Worm (Caenorhabditis elegans) whole organism, mixed stage, embryonic: ENCODE measurements around the gene F39F10.3.
A peak's percentile ranks its signal among the peaks of the same experiment; 100 is the strongest.
"Not testable (repeated sequence)": the region's sequence is repeated elsewhere in the genome, so short reads cannot be mapped to it uniquely, and the experiment has no call there.

Experiments used
- bed-3 ChIP-seq: fragments of 200-800 bp; sonication (Bioruptor generic); optimal IDR thresholded peaks from 3 replicates; lab custom pipeline; 2018; ENCODE audit warnings: mild to moderate bottlenecking, missing genetic modification characterization, moderate library complexity, missing compliant biosample characterization
- blmp-1 ChIP-seq: fragments of 150-350 bp; optimal IDR thresholded peaks from 2 replicates; lab custom pipeline; 2014; ENCODE audit warnings: missing biosample characterization, missing genetic modification characterization
- ceh-39 ChIP-seq: fragments of 150-350 bp; optimal IDR thresholded peaks from 2 replicates; lab custom pipeline; 2014; ENCODE audit warnings: missing biosample characterization, missing genetic modification characterization
- ceh-43 ChIP-seq: fragments of 200-800 bp; sonication (Bioruptor generic); optimal IDR thresholded peaks from 2 replicates; lab custom pipeline; 2018; ENCODE audit warnings: mild to moderate bottlenecking, missing genetic modification characterization, moderate library complexity, missing compliant biosample characterization
- ceh-83 ChIP-seq: fragments of 200-800 bp; sonication (Bioruptor generic); optimal IDR thresholded peaks from 2 replicates; lab custom pipeline; 2018; ENCODE audit warnings: mild to moderate bottlenecking, missing genetic modification characterization, missing compliant biosample characterization
- ces-1 ChIP-seq: fragments of 150-350 bp; optimal IDR thresholded peaks from 2 replicates; lab custom pipeline; 2014; ENCODE audit warnings: missing biosample characterization, missing genetic modification reagents, missing genetic modification characterization
- cnd-1 ChIP-seq: fragments of 200-800 bp; sonication (Bioruptor generic); optimal IDR thresholded peaks from 2 replicates; lab custom pipeline; 2018; ENCODE audit warnings: mild to moderate bottlenecking, missing genetic modification characterization, missing compliant biosample characterization
- elt-1 ChIP-seq: sonication (generic microtip); optimal IDR thresholded peaks from 2 replicates; lab custom pipeline; 2017; ENCODE audit warnings: missing genetic modification characterization, mild to moderate bottlenecking, missing compliant biosample characterization, antibody characterized with exemption, moderate library complexity, borderline replicate concordance; ENCODE audit not compliant: insufficient read depth
- elt-3 ChIP-seq: fragments of 150-350 bp; optimal IDR thresholded peaks from 2 replicates; lab custom pipeline; 2014; ENCODE audit warnings: missing biosample characterization, missing genetic modification characterization
- flh-1 ChIP-seq: fragments of 200-800 bp; sonication (Bioruptor generic); optimal IDR thresholded peaks from 2 replicates; lab custom pipeline; 2018; ENCODE audit warnings: mild to moderate bottlenecking, missing genetic modification characterization, moderate library complexity, missing compliant biosample characterization
- ham-2 ChIP-seq: fragments of 200-800 bp; sonication (Bioruptor generic); optimal IDR thresholded peaks from 2 replicates; lab custom pipeline; 2018; ENCODE audit warnings: mild to moderate bottlenecking, missing genetic modification characterization, missing compliant biosample characterization
- hlh-1 ChIP-seq: fragments of 150-350 bp; optimal IDR thresholded peaks from 2 replicates; lab custom pipeline; 2014; ENCODE audit warnings: missing biosample characterization, missing genetic modification reagents, missing genetic modification characterization
- lin-13 ChIP-seq: fragments of 150-350 bp; optimal IDR thresholded peaks from 2 replicates; lab custom pipeline; 2014; ENCODE audit warnings: missing biosample characterization, missing genetic modification characterization
- lin-32 ChIP-seq: fragments of 200-800 bp; sonication (Bioruptor generic); optimal IDR thresholded peaks from 2 replicates; lab custom pipeline; 2018; ENCODE audit warnings: mild to moderate bottlenecking, missing genetic modification characterization, missing compliant biosample characterization
- lsy-2 ChIP-seq: fragments of 150-350 bp; optimal IDR thresholded peaks from 2 replicates; lab custom pipeline; 2014; ENCODE audit warnings: missing biosample characterization, missing genetic modification characterization
- mab-5 ChIP-seq: fragments of 150-350 bp; optimal IDR thresholded peaks from 2 replicates; lab custom pipeline; 2014; ENCODE audit warnings: missing biosample characterization, missing genetic modification characterization
- mep-1 ChIP-seq: fragments of 150-350 bp; optimal IDR thresholded peaks from 2 replicates; lab custom pipeline; 2017; ENCODE audit warnings: missing biosample characterization, missing genetic modification reagents, missing genetic modification characterization, inconsistent platforms
- mls-2 ChIP-seq: sonication (generic microtip); optimal IDR thresholded peaks from 2 replicates; lab custom pipeline; 2016; ENCODE audit warnings: mild to moderate bottlenecking, missing genetic modification characterization, moderate library complexity, missing compliant biosample characterization
- nhr-12 ChIP-seq: fragments of 150-350 bp; optimal IDR thresholded peaks from 2 replicates; lab custom pipeline; 2014; ENCODE audit warnings: missing biosample characterization, missing genetic modification characterization
- nhr-237 ChIP-seq: fragments of 150-350 bp; optimal IDR thresholded peaks from 2 replicates; lab custom pipeline; 2014; ENCODE audit warnings: missing biosample characterization, missing genetic modification characterization
- nhr-76 ChIP-seq: sonication (generic microtip); optimal IDR thresholded peaks from 2 replicates; lab custom pipeline; 2017; ENCODE audit warnings: missing biosample characterization, missing genetic modification characterization
- pha-4 ChIP-seq: fragments of 150-350 bp; optimal IDR thresholded peaks from 2 replicates; lab custom pipeline; 2018; ENCODE audit warnings: missing biosample characterization, missing genetic modification reagents, missing genetic modification characterization
- snpc-4 ChIP-seq: fragments of 150-350 bp; optimal IDR thresholded peaks from 2 replicates; lab custom pipeline; 2014; ENCODE audit warnings: missing biosample characterization, missing genetic modification characterization
- sptf-1 ChIP-seq: sonication (generic microtip); optimal IDR thresholded peaks from 2 replicates; lab custom pipeline; 2017; ENCODE audit warnings: mild to moderate bottlenecking, missing genetic modification characterization, moderate library complexity, missing compliant biosample characterization
- tbx-8 ChIP-seq: fragments of 200-800 bp; sonication (Bioruptor generic); optimal IDR thresholded peaks from 2 replicates; lab custom pipeline; 2018; ENCODE audit warnings: mild to moderate bottlenecking, missing genetic modification characterization, moderate library complexity, missing compliant biosample characterization
- unc-120 ChIP-seq: sonication (generic microtip); optimal IDR thresholded peaks from 2 replicates; lab custom pipeline; 2017; ENCODE audit warnings: missing genetic modification characterization, missing compliant biosample characterization; ENCODE audit not compliant: poor library complexity, severe bottlenecking
- unc-62 ChIP-seq: fragments of 150-350 bp; optimal IDR thresholded peaks from 2 replicates; lab custom pipeline; 2014; ENCODE audit warnings: missing biosample characterization, missing genetic modification reagents, missing genetic modification characterization

F39F10.3 gene

ce11 chrX:16880426-16880825 is 11.4 kb upstream of the F39F10.3 start, which contains the start of gene acs-9:
TSS of gene acs-9 (minus strand) at chrX:16880526.
- TF ChIP-seq mab-5 (tag; lab: Kevin White, UChicago) (no peak), ceh-39 (tag; lab: Kevin White, UChicago) (no peak)

ce11 chrX:16883426-16883825 is 8.4 kb upstream of the F39F10.3 start, which contains the start of gene Y13C8A.1:
TSS of gene Y13C8A.1 (plus strand) at chrX:16883726.
- TF ChIP-seq pha-4 (tag; lab: Kevin White, UChicago); flh-1 (GFP tag; lab: Kevin White, UChicago); ceh-39 (tag; lab: Kevin White, UChicago): not testable (repeated sequence)

ce11 chrX:16884075-16884474 is 7.7 kb upstream of the F39F10.3 start:
- TF ChIP-seq lin-13 (tag; lab: Kevin White, UChicago) (no peak), nhr-237 (tag; lab: Kevin White, UChicago) (no peak), ham-2 (GFP tag; lab: Kevin White, UChicago) (no peak), bed-3 (GFP tag; lab: Kevin White, UChicago) (no peak), nhr-12 (tag; lab: Kevin White, UChicago) (no peak), mls-2 (no peak), ces-1 (GFP tag; lab: Kevin White, UChicago) (no peak), cnd-1 (tag; lab: Kevin White, UChicago) (no peak), blmp-1 (tag; lab: Kevin White, UChicago) (no peak), tbx-8 (GFP tag; lab: Kevin White, UChicago) (no peak), nhr-76 (tag; lab: Kevin White, UChicago) (no peak), mep-1 (tag; lab: Kevin White, UChicago) (no peak), ceh-83 (GFP tag; lab: Kevin White, UChicago) (no peak)

DNA sequence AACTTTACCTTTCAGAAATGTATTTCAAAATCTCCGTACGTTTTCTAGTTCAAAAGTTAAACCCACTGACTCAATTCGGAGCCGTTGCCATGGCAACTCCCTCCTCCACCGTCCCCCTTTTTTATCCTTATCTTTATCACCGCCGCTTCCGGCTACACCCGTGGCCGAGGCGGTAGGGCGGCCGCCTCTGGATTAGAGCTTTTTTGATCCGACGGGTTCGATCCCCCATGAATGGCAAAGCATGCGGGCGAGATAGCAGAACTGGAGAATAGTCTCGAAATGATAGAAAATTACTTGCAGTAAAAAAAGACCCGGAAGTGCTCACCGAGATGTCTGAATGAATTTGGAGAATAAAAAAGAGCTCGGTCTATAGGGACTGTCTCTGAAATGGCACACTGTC is 2.0 kb downstream of the F39F10.3 start:
- TF ChIP-seq snpc-4 (no peak), unc-120 (tag; lab: Kevin White, UChicago) (no peak), sptf-1 (tag; lab: Kevin White, UChicago) (no peak), ceh-43 (GFP tag; lab: Kevin White, UChicago) (no peak), elt-3 (no peak), cnd-1 (tag; lab: Kevin White, UChicago) (no peak), unc-62 (GFP tag; lab: Kevin White, UChicago) (no peak), nhr-12 (tag; lab: Kevin White, UChicago) (no peak), lsy-2 (no peak), mab-5 (tag; lab: Kevin White, UChicago) (no peak), pha-4 (tag; lab: Kevin White, UChicago) (no peak)
- TF ChIP-seq, all 35 proteins: peak for 0

DNA sequence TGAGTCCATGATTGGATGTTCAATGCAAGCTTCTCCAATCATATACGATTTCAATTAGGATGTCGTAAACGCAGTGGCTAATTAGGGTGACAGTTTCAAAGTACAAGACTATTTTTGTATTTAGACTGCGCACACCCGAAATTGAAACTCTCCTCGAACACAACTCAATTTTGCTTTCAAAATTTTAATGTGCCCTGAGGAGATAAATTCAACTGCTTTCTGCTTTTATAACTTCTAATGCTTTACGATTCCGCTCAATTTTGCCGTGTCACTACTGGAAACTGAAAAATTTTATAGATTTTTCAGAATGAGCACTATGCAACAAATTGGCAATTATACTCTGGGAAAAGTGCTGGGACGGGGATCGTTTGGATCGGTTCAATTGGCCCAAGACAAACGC is 2.8 kb downstream of the F39F10.3 start, which contains the start of gene F39F10.2:
F39F10.2 (plus strand) TSS at position 301 of the 400 bp plus-strand sequence.
- TF ChIP-seq lin-13 (tag; lab: Kevin White, UChicago), result no peak
- TF ChIP-seq hlh-1 (tag; lab: Kevin White, UChicago), result no peak
- no peak for TF ChIP-seq cnd-1 (tag; lab: Kevin White, UChicago)
- no peak for TF ChIP-seq elt-1
- TF ChIP-seq ces-1 (GFP tag; lab: Kevin White, UChicago), result no peak
- TF ChIP-seq lin-32 (GFP tag; lab: Kevin White, UChicago), result no peak
- TF ChIP-seq unc-62 (GFP tag; lab: Kevin White, UChicago), result no peak
- TF ChIP-seq sptf-1 (tag; lab: Kevin White, UChicago), result no peak
- no peak for TF ChIP-seq ham-2 (GFP tag; lab: Kevin White, UChicago)
- TF ChIP-seq lsy-2, result no peak

- peak; percentile 28 for TF ChIP-seq unc-120 (tag; lab: Kevin White, UChicago)
Observed at ce11 chrX:16901906-16902383, 10.2 kb downstream of the F39F10.3 start.
